Worm (Caenorhabditis elegans): ENCODE data around the gene ZK546.4.

DNA sequence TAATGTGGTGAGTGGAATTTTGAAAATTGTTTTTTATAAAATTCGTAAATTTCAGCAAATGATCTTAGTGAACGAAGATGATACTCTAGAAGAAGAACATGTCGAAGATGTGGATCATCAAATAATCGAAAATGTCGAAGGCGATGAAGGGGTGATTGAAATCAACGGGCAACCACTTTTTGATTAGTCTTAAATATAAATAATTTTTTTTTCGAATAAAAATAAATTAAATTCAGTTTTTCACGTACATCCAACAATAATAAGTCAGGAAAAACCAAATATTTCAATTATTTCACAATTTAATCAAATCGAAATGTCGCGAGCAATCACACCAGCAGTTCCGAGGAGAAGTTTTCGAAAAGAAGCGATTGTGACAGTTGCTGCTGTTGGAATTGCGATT, at the start of gene ZK546.4:
- TF ChIP-seq nhr-76 (tag; optimal IDR thresholded peaks at IDR 0.05), result no peak
- no peak for TF ChIP-seq zag-1 (tag; optimal IDR thresholded peaks at IDR 0.05)
- no peak for TF ChIP-seq skn-1 (tag; optimal IDR thresholded peaks at IDR 0.05)
- TF ChIP-seq lin-15B (tag; optimal IDR thresholded peaks at IDR 0.05), result no peak
- TF ChIP-seq ama-1 (optimal IDR thresholded peaks at IDR 0.05), result no peak
- TF ChIP-seq nhr-12 (tag; optimal IDR thresholded peaks at IDR 0.05), result no peak
- TF ChIP-seq nfya-1 (tag; optimal IDR thresholded peaks at IDR 0.05; ENCODE audit: insufficient read depth), result no peak
- no peak for TF ChIP-seq unc-62 (GFP tag; optimal IDR thresholded peaks at IDR 0.05)
- no peak for TF ChIP-seq pqm-1 (tag; optimal IDR thresholded peaks at IDR 0.05)

Measured in whole organism, L3 larva.